Worm (Caenorhabditis elegans): Measurements from ENCODE around the gene Y67D8B.1.
A peak's percentile ranks its signal among the peaks of the same experiment; 100 is the strongest.

The Y67D8B.1 gene

DNA sequence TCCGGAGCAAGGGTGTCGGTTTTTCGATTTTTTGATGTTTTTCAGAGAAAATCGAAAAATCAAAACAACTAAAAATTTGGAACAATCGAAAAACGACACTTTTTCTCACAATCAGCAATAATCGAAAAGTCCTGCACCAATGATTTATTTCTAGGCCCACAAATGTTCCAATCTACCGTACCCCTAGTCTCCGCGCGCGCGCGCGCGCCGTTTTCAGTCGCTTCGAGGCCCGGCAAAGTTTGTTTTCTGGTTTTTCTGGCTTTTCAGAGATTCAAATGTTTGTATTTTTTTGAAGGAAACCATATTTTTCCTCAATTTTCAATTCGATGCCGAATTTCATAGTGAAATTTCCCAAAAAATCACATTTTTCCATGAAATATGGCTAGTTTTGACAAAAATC lies 39.5 kb upstream of the Y67D8B.1 start (continued):
- TF ChIP-seq egl-44 (GFP tag; IDR thresholded peaks at IDR 0.05): no peak
- peak; percentile 92 for TF ChIP-seq ceh-91 (GFP tag; IDR thresholded peaks at IDR 0.05)
- no peak for TF ChIP-seq mel-28 (tag; optimal IDR thresholded peaks at IDR 0.05; ENCODE audit: borderline replicate concordance)
- TF ChIP-seq cebp-1 (GFP tag; IDR thresholded peaks at IDR 0.05): no peak
- no peak for TF ChIP-seq cebp-1 (tag; optimal IDR thresholded peaks at IDR 0.05)
- TF ChIP-seq dox-1 (GFP tag; IDR thresholded peaks at IDR 0.05): peak; percentile 78
- no peak for TF ChIP-seq let-607 (tag; optimal IDR thresholded peaks at IDR 0.05)
- 0 out of 2 replicates have a peak, but pooled peaks have one; percentile 14 for TF ChIP-seq lin-26 (GFP tag; IDR thresholded peaks at IDR 0.05)
- peak; percentile 94 for TF ChIP-seq xnd-1 (tag; optimal IDR thresholded peaks at IDR 0.05)
- TF ChIP-seq dpff-1 (tag; optimal IDR thresholded peaks at IDR 0.05): no peak
- no peak for TF ChIP-seq ceh-79 (tag; optimal IDR thresholded peaks at IDR 0.05)
- no peak for TF ChIP-seq repo-1 (tag; optimal IDR thresholded peaks at IDR 0.05)
- TF ChIP-seq mcd-1 (GFP tag; IDR thresholded peaks at IDR 0.05): peak; percentile 64
- TF ChIP-seq Y67H2A.10 (GFP tag; conservative IDR thresholded peaks at IDR 0.05): 0 out of 2 replicates have a peak, but pooled peaks have one; percentile 22
- no peak for TF ChIP-seq ztf-28 (GFP tag; IDR thresholded peaks at IDR 0.05)
- TF ChIP-seq gei-17 (GFP tag; optimal IDR thresholded peaks at IDR 0.05): no peak
- TF ChIP-seq ztf-22 (GFP tag; optimal IDR thresholded peaks at IDR 0.05): no peak
- peak; percentile 93 for TF ChIP-seq dpl-1 (GFP tag; optimal IDR thresholded peaks at IDR 0.05)
- peak; percentile 88 for TF ChIP-seq madf-3 (GFP tag; IDR thresholded peaks at IDR 0.05)
- TF ChIP-seq let-526 (GFP tag; IDR thresholded peaks at IDR 0.05): no peak
- no peak for TF ChIP-seq snpc-1.3 (tag; optimal IDR thresholded peaks at IDR 0.05; ENCODE audit: insufficient read depth)
- no peak for TF ChIP-seq T07F8.4 (tag; optimal IDR thresholded peaks at IDR 0.05)
- TF ChIP-seq nfyb-1 (GFP tag; IDR thresholded peaks at IDR 0.05): no peak
- TF ChIP-seq snpc-1.1 (tag; optimal IDR thresholded peaks at IDR 0.05; ENCODE audit: insufficient read depth): no peak
- TF ChIP-seq tlf-1 (GFP tag; optimal IDR thresholded peaks at IDR 0.05): peak; percentile 38
- peak; percentile 85 for TF ChIP-seq F33H1.4 (GFP tag; IDR thresholded peaks at IDR 0.05)
- TF ChIP-seq madf-8 (GFP tag; conservative IDR thresholded peaks at IDR 0.05): peak; percentile 99
- peak; percentile 86 for TF ChIP-seq C17E4.6 (GFP tag; IDR thresholded peaks at IDR 0.05)

ce11 chrIV:3202111-3202510 lies 29.7 kb upstream of the Y67D8B.1 start, which contains the start of the genes Y67D8B.3 and Y67D8B.5:
Y67D8B.3 (minus strand) TSS chrIV:3202211.
Y67D8B.5 (plus strand) TSS chrIV:3202343.
- TF ChIP-seq athp-1 (tag; optimal IDR thresholded peaks at IDR 0.05) (no peak), lag-1 (GFP tag; IDR thresholded peaks at IDR 0.05) (no peak), ceh-40 (GFP tag; IDR thresholded peaks at IDR 0.05) (no peak), F55B11.4 (tag; optimal IDR thresholded peaks at IDR 0.05; ENCODE audit: borderline replicate concordance, insufficient read depth) (no peak), egl-44 (GFP tag; IDR thresholded peaks at IDR 0.05) (no peak), lin-40 (tag; optimal IDR thresholded peaks at IDR 0.05) (no peak)

DNA sequence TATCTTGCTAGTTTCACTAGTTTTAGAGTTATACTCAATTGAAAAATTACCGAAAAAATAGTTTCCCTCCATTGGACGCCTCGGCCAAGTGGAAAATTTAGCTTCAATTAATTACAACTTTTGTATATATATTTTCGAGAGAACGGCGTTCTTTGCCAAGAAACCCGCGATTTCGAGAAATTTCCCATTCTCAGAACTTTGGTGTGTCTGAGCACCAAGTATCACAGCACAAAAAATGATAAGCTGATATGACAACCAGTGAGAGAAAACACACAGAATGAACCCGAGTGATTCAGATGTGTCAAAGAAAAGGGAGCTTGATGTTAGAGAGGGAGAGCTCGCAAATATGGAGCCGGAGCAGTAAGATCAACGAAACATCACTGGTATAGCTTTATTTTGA lies 26.6 kb upstream of the Y67D8B.1 start:
- no peak for TF ChIP-seq lsl-1 (GFP tag; optimal IDR thresholded peaks at IDR 0.05)
- TF ChIP-seq unc-62 (GFP tag; optimal IDR thresholded peaks at IDR 0.05): no peak
- no peak for TF ChIP-seq nhr-90 (tag; optimal IDR thresholded peaks at IDR 0.05)
- TF ChIP-seq Y95B8A.8 (GFP tag; IDR thresholded peaks at IDR 0.05): no peak
- no peak for TF ChIP-seq hmg-20 (GFP tag; IDR thresholded peaks at IDR 0.05)
- TF ChIP-seq hrde-1 (tag; optimal IDR thresholded peaks at IDR 0.05; ENCODE audit: borderline replicate concordance): no peak
- no peak for TF ChIP-seq hlh-12 (tag; optimal IDR thresholded peaks at IDR 0.05)
- TF ChIP-seq Y53F4B.3 (GFP tag; IDR thresholded peaks at IDR 0.05): no peak
- TF ChIP-seq ccch-3 (GFP tag; optimal IDR thresholded peaks at IDR 0.05): no peak
- no peak for TF ChIP-seq ztf-25 (GFP tag; IDR thresholded peaks at IDR 0.05)
- TF ChIP-seq ztf-28 (GFP tag; IDR thresholded peaks at IDR 0.05): no peak
- no peak for TF ChIP-seq athp-1 (tag; optimal IDR thresholded peaks at IDR 0.05)
- TF ChIP-seq aptf-2 (GFP tag; conservative IDR thresholded peaks at IDR 0.05): no peak
- no peak for TF ChIP-seq hmg-1.2 (GFP tag; IDR thresholded peaks at IDR 0.05)
- no peak for TF ChIP-seq F33H1.4 (GFP tag; IDR thresholded peaks at IDR 0.05)
- no peak for TF ChIP-seq Y67H2A.10 (GFP tag; conservative IDR thresholded peaks at IDR 0.05)
- no peak for TF ChIP-seq lin-26 (GFP tag; IDR thresholded peaks at IDR 0.05)
- TF ChIP-seq lin-40 (tag; optimal IDR thresholded peaks at IDR 0.05): no peak
- TF ChIP-seq dox-1 (GFP tag; IDR thresholded peaks at IDR 0.05): no peak
- TF ChIP-seq ceh-27 (GFP tag; optimal IDR thresholded peaks at IDR 0.05): no peak

Data from whole organism, young adult.